Worm (Caenorhabditis elegans): ENCODE data around the gene acp-2.

- TF ChIP-seq attf-5 (GFP tag; optimal IDR thresholded peaks at IDR 0.05) (no peak), ceh-100 (GFP tag; IDR thresholded peaks at IDR 0.05) (no peak), nfya-2 (GFP tag; IDR thresholded peaks at IDR 0.05) (no peak), lin-54 (GFP tag; optimal IDR thresholded peaks at IDR 0.05) (no peak)
Measured at ce11 chrII:8440097-8440496, 8.2 kb upstream of the acp-2 start.
